Fruit fly (Drosophila melanogaster): ENCODE measurements around the gene Gbeta76C.
"Not testable (repeated sequence)": the region's sequence is repeated elsewhere in the genome, so short reads cannot be mapped to it uniquely, and the experiment has no call there.

Gene Gbeta76C

DNA sequence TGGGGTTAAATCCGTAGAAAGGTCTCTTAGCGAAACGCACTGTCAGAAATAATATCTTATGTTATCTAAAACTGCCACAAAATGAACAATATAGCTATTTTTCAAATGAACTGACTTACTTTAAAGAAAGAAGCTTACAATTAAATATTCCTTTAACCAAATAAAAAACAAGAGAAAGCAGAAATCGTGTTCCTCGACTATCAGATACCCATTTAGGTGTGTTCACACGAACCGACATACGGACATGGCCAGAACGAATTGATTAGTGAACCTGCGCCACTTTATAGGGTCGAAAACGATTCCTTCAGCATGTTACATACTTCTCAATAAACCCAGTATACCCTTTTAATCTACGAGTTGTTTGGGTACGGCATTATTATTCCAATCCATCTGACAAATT is 3.9 kb upstream of the Gbeta76C start:
- no peak for TF ChIP-seq CG17801 (GFP tag; optimal IDR thresholded peaks at IDR 0.05; ENCODE audit: partially characterized antibody)

DNA sequence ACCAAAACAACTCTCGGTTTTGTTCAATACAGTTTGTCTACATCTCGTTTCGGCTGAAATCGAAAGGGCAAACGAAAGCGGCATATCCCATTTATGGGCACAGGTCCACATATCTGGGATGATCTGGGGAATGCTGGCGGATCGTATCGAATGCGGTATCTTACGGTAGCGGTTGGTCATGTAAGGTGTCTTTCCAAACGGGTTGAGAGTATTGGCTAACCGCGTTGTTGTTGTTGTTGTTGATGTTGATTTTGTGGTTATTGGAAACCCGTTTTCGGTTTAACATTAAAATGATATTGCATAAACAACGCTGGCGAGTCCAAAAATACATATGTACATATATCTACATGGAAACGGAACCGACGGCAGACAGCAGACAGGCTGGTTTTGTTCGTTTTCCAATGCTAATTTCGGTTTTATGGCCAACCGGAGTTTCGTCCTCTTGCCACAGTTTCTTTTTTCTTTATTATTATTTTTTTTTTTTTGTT is 6.8 kb downstream of the Gbeta76C start:
- TF ChIP-seq CG17801 (GFP tag; optimal IDR thresholded peaks at IDR 0.05; ENCODE audit: partially characterized antibody), result no peak

DNA sequence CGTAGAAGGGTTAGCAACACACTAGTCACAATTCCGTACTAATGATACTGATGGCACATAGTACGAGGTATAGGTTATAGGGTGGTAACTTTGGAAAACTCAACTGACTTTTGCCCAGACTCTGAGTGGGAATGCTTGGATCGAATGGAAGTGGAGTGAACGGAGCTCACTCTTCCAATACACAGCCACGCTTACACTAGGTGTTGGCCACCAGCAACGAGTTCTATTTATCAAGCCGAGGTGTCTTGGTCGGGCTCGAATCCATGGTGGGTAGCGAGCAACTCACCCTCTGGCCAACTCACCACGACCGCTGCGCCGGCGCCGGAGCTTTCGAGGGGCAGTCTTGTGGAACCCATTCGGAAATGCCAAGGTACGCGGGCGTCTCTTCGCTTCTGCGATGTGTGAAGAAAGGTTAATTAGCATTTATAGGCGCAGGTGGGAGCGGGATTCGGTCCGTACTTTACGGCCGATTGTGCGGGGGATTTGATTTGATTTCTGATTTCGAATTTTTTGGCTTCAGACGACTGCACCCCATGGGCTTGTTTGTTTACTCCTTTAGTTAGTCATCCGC is 7.7 kb downstream of the Gbeta76C start, which contains the start of gene verm:
TSS of gene verm (minus strand) at position 204 of the 571 bp plus-strand sequence.
- TF ChIP-seq CG17801 (GFP tag; optimal IDR thresholded peaks at IDR 0.05; ENCODE audit: partially characterized antibody), result no peak

DNA sequence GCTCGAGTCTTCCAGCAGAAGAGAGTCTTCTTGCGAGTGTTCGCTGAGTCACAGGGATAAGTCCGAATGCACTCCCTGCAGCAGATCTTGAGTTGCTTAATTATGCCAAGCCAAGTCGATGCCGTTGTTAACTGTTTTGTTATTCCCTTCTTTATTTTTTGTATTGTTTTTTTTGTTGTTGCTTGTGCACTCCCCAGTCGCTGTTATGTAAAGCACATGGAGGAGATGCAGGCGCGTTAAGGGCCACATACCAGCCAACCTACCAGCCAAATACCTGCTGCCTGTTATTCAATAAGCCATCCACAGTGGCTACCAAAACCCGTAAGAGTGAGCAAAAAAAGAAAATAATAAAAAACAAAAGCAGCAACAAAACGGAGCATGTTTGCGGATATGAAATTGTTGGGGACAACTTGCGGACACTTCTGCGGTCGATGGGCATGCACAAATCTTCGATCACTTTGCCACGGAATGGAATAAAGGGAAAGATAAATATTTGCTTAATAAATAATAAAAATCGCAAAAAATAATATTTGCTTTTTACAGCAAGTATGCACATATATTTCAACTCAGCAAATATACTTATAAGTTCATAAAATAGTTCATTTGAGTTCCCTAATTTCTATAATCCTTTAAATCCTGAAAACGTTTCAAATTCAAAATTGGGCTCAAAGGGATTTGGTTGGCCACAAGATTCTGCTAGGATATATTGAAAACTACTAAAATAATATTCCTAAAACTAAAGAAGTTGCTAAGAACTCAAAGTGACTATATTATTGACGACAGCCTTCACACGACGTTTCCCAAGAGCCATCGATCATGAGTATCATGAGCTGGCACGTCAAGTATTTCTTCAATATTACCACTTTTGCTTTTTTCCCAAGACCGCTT is 8.9 kb downstream of the Gbeta76C start:
- TF ChIP-seq CG17801 (GFP tag; optimal IDR thresholded peaks at IDR 0.05; ENCODE audit: partially characterized antibody), result no peak

DNA sequence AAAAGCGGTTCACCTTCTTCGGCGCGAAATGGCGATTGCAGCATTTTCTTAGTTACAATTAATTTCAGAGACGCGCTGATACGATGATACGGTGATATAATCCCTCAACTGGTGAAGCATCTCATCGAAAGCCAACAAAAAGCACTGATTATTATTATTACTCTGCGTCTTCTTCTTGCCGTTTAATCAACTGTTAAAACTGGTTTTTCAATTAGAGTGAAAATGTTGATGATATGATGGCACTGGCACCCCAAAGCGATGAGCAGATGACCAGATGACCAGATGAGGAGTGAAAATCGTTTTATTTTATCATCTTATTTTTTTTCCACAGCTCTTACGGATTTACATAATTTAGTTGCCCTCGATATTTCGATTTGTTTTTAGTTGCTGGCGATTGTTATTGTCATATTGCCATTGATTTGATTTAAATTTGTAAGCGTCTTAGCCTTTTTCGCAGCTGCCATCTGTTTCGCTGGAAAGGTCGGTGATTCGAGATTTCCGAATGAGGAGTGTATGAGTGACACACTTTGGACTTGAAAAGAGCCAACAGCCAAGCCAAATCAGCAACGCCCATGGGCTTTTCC is 10.1 kb downstream of the Gbeta76C start:
- no peak for TF ChIP-seq CG17801 (GFP tag; optimal IDR thresholded peaks at IDR 0.05; ENCODE audit: partially characterized antibody)

DNA sequence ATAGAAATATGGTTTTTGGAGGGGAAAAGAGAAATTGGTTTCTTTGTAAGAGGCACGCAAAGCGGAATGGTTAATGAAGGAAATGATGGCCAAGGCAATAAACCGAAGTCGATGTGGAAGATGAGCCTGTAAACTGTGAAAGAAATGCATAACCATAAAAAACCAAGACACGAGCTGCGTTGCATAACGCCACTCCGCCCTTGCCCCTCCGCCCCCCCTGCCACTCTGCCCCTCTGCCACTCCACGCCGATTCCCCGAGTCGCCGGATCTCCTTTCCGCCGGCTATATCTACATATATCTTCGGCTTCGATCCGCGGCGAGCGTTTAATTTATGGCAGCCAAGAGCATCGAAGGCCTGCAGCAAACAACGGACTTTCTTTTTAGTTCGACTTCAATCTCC is 11.2 kb downstream of the Gbeta76C start:
- no peak for TF ChIP-seq CG17801 (GFP tag; optimal IDR thresholded peaks at IDR 0.05; ENCODE audit: partially characterized antibody)

DNA sequence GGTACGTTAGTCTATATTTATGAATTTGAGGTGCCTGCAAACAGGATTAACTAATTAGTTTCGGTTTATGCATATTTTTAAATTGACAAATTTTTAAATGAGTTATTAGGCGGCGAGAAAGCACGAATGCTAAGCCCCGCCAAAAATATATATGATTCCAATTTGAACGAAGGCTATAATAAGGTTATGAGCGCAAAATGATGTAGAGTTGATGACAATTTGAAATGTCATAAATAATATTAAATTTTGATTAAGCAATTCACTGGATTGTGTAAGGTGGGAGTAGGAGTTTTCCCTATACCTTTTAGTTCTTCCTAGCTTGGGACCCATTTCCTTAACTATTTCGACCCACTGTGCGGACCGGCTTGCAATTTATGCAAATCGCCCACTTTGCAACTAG is 12.2 kb downstream of the Gbeta76C start:
- no peak for TF ChIP-seq CG17801 (GFP tag; optimal IDR thresholded peaks at IDR 0.05; ENCODE audit: partially characterized antibody)

DNA sequence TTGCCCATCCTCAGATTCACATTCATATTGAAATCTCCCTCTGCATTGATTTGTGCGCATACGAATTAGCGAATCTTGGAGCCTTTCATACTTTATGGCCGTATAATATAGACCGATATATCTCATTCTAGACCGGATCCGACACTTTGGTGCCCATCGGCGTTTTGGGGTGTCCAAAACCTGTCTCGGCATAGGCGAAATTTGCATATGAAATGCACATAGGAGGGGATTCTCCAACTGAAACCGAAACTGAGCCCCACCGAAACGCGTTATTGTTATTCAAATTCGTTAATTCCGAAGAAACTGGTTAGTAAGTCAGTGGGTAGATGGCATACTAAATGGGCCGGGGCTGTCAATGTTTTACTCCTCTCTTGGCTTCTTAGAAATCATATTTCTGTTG is 13.0 kb downstream of the Gbeta76C start:
- TF ChIP-seq CG17801 (GFP tag; optimal IDR thresholded peaks at IDR 0.05; ENCODE audit: partially characterized antibody), result no peak

DNA sequence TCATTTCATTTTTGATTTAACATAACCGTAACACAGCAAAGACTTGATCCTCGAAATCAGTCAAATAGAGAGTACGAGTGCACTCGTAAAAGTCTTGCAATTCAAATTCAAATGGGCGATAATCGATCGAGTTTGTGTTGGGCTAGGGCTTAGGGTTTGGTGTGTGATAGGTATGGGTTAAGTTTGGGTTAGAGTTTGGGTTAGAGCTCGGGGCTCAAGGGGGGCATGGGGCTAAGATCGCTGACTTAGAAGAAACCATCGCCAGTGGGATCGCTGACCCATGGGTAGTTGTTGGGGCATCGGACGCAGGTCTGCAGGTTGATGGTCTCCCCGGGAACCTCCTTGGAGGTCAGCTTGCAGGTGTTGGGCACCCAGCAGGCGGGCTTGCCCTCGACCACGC is 13.7 kb downstream of the Gbeta76C start:
- TF ChIP-seq CG17801 (GFP tag; optimal IDR thresholded peaks at IDR 0.05; ENCODE audit: partially characterized antibody), result no peak

DNA sequence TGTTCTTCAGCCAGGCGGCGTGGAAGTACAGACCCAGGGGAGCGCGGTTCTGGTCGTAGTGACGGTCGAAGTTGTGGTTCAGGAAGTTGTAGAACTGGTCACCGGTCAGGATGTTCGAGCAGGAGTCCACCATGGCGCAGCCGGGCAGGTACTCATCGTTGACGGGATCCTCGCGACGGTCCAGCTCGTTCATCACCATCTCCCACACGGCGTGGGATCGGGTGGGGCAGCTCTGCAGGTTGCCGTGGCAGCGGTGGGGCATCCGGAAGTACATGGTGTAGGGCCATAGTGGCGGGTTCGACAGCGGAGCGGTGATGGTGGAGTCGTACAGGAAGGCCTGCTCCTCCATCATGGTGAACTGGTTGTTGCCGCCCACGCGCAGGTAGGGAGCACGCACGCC is 14.2 kb downstream of the Gbeta76C start:
- TF ChIP-seq CG17801 (GFP tag; optimal IDR thresholded peaks at IDR 0.05; ENCODE audit: partially characterized antibody), result no peak

DNA sequence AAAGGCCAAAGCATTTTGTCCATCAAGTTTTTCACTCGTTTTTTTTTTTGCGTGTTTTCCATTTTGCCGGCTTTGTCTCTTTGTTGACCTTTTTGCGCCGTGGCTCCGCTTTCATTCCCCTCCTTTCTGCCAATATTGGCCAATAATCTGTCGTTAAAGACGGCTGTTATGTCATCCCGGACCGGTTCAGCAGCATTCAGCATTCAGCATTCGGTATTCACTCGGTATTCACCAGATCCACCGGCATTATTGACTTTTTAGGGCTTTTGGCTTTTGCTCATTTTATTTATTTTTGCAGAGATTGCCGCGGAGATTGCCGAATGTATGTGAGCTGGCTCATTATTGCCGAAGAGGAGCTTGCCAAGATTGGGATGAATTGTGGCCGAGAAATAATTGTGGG is 15.9 kb downstream of the Gbeta76C start:
- no peak for TF ChIP-seq CG17801 (GFP tag; optimal IDR thresholded peaks at IDR 0.05; ENCODE audit: partially characterized antibody)

DNA sequence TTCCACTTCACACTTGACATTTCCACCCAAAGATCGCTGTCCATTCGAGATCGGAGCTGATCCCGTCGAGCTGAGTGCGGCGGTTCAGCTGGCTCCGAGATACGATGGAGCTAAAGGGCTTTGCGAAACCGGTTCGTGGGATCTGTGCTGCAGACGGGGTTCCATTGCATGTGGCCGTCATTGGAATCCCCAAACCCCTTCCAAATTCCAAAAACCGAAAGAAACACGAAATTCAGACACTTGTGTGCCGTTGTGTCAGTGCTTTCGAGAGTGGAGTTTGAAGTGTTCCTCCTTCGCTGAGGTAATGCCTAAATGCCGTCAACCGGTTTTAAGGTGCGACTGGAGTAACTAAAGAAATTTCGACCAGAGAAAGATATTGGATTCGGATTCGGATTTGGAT is 17.4 kb downstream of the Gbeta76C start:
- no peak for TF ChIP-seq CG17801 (GFP tag; optimal IDR thresholded peaks at IDR 0.05; ENCODE audit: partially characterized antibody)

DNA sequence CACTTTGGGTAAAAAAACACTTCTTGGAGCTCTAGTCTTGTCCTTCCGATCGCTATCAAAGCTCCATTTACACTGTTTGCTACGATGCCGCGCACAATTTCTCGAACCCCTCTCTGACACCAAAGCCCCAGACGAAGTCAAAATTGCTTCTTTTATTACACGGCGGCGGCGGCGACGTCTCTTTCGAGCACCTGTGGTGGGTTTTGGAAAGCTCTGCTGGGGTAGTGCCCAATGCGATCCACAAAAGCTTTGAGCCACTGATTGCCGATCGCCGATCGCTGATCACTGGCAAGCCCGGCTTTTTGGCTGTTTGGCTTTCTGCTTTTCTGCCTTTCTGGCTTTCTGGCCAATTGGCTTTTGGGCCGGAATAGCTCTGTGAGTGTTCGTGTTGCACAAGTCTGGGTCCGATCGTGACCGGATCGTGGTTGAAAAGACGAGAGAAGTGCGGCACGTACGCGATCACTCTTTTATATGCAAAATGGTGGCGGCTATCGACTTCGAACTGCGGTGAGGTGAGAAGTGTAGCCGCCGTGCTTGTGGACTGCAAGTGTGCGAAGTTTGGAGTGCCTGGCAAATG is 20.2 kb downstream of the Gbeta76C start, which contains the start of gene serp:
TSS of gene serp (minus strand) at position 446 of the 577 bp plus-strand sequence.
- no peak for TF ChIP-seq CG17801 (GFP tag; optimal IDR thresholded peaks at IDR 0.05; ENCODE audit: partially characterized antibody)

DNA sequence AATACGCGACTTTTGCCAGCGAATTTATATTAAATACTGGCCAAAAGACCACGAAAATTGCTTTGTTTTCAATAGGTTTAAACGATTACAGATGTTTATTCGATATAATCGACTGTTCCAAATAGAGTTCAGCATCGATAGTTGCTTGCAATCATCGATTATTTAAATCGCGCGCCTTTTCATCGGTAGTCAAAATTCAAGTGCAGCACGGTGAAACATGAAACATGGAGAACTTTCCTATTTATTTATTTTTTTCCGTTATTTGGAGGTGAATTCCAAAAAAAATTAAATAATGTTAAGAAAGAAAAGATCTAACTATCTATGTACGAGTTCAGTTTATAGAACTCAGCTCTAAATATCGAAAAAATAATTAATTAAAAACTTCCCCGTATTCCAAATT is 30.8 kb downstream of the Gbeta76C start, which contains the start of gene Trpml:
TSS of gene Trpml (minus strand) at position 101 of the 400 bp plus-strand sequence.
- TF ChIP-seq CG17801 (GFP tag; optimal IDR thresholded peaks at IDR 0.05; ENCODE audit: partially characterized antibody), result not testable (repeated sequence)

DNA sequence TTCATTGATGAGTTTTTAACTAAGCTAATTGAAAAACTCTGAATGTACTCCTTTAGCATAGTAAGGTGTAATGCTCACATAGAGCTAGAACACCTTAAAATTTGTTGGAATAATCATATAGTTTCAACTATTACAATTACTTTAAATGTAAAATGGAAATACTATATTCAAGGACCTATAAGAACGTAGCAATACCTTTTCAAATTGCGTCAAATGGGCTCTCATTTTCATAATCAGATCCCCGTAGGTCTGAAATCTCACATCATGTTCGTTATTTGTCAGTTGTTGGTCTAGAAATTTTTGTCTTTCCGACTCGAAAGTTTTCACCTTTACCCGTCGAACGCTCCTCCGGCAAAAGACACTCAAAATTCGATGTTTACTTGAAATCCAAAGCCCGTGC is 41.3 kb downstream of the Gbeta76C start, which contains the start of gene CG42529:
TSS of gene CG42529 (plus strand) at position 301 of the 400 bp plus-strand sequence.
- TF ChIP-seq CG17801 (GFP tag; optimal IDR thresholded peaks at IDR 0.05; ENCODE audit: partially characterized antibody), result not testable (repeated sequence)

All from ovary, adult (tissue).